Worm (Caenorhabditis elegans) whole organism, L4 larva: ENCODE results near the gene F58B4.3.

Experiments used
- aly-2 ChIP-seq: sonication (generic microtip); optimal IDR thresholded peaks from 2 replicates; lab custom pipeline; 2018; ENCODE audit warnings: missing biosample characterization, missing genetic modification characterization
- arid-1 ChIP-seq: fragments of 200-800 bp; sonication (Bioruptor generic); conservative IDR thresholded peaks from 2 replicates; pipeline ENCODE4 v1.3.6; 2022; ENCODE audit warnings: missing genetic modification reagents, missing genetic modification characterization, missing compliant biosample characterization
- ceh-44 ChIP-seq: fragments of 200-800 bp; sonication (Bioruptor generic); IDR thresholded peaks from 2 replicates; pipeline ENCODE4 v1.3.6; 2022; ENCODE audit warnings: missing genetic modification reagents, missing genetic modification characterization, missing compliant biosample characterization
- dmd-6 ChIP-seq: fragments of 200-800 bp; sonication (Bioruptor generic); IDR thresholded peaks from 2 replicates; pipeline ENCODE4 v1.3.6; 2022; ENCODE audit warnings: missing genetic modification reagents, missing genetic modification characterization, missing compliant biosample characterization
- dpl-1 ChIP-seq: fragments of 150-350 bp; optimal IDR thresholded peaks from 2 replicates; lab custom pipeline; 2014; ENCODE audit warnings: missing biosample characterization, missing genetic modification reagents, missing genetic modification characterization
- egl-27 ChIP-seq: sonication (generic microtip); optimal IDR thresholded peaks from 3 replicates; lab custom pipeline; 2017; ENCODE audit warnings: missing biosample characterization, missing genetic modification reagents, missing genetic modification characterization
- jun-1 ChIP-seq: fragments of 150-350 bp; optimal IDR thresholded peaks from 2 replicates; lab custom pipeline; 2014; ENCODE audit warnings: missing biosample characterization, missing genetic modification reagents, missing genetic modification characterization
- nhr-10 ChIP-seq: fragments of 150-350 bp; optimal IDR thresholded peaks from 2 replicates; lab custom pipeline; 2014; ENCODE audit warnings: missing biosample characterization, missing genetic modification characterization
- unc-39 ChIP-seq: sonication (generic microtip); optimal IDR thresholded peaks from 2 replicates; lab custom pipeline; 2017; ENCODE audit warnings: missing biosample characterization, missing genetic modification characterization

DNA sequence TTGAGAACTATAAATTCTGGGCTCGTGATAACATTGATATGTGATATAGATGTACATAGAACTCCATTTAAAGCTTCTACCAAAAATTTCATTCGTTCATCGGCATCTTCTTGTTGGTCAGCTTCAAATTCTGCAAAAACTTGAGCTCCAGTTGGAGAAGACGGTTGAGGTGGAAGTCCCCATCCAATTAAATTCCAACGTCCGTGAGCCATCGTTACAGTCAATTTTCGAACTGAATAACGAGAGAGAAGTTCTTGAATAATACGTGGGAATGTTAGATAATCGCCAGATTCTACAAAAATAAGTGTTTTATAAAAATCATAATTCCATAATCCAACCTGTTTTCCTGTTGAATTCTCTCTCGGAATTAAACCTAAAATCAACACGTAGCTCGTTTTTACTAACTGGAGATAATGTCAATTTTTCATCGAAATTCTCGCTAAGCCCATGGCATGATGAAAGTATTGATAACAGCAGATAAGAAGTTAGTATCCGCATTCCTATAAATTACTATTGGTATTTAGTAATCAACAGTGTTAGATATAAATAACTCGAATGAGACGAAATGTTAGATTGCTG, 28.8 kb downstream of the F58B4.3 start, which contains the start of gene pigt-1:
- TF ChIP-seq ceh-44 (GFP tag; lab: Robert Waterston, UW): no peak
- TF ChIP-seq dmd-6: no peak
- no peak for TF ChIP-seq unc-39 (tag; lab: Kevin White, UChicago)
- no peak for TF ChIP-seq aly-2 (tag; lab: Kevin White, UChicago)
- TF ChIP-seq jun-1: no peak
- no peak for TF ChIP-seq dpl-1 (GFP tag; lab: Kevin White, UChicago)
- no peak for TF ChIP-seq nhr-10 (tag; lab: Kevin White, UChicago)
- no peak for TF ChIP-seq egl-27 (tag; lab: Kevin White, UChicago)
- no peak for TF ChIP-seq arid-1
